Fruit fly (Drosophila melanogaster) whole organism, prepupa: Measurements from ENCODE around the gene disco-r.

Source experiments
- CG11902 ChIP-seq: fragments of 200-800 bp; sonication (Bioruptor generic); optimal IDR thresholded peaks from 3 replicates; lab custom pipeline; 2016; ENCODE audit warnings: missing biosample characterization, missing genetic modification characterization
- Hr38 ChIP-seq: sonication (Bioruptor generic); optimal IDR thresholded peaks from 2 replicates; lab custom pipeline; 2016; ENCODE audit warnings: missing biosample characterization, missing genetic modification characterization
- Hr39 ChIP-seq: fragments of 200-800 bp; sonication (Bioruptor generic); optimal IDR thresholded peaks from 2 replicates; lab custom pipeline; 2016; ENCODE audit warnings: missing biosample characterization, missing genetic modification characterization
- OdsH ChIP-seq: fragments of 200-800 bp; sonication (Bioruptor generic); optimal IDR thresholded peaks from 3 replicates; lab custom pipeline; 2016; ENCODE audit warnings: missing biosample characterization, missing genetic modification characterization
- acj6 ChIP-seq: fragments of 200-800 bp; sonication (Bioruptor generic); optimal IDR thresholded peaks from 3 replicates; lab custom pipeline; 2016; ENCODE audit warnings: missing biosample characterization, missing genetic modification characterization

- TF ChIP-seq Hr38 (GFP tag; lab: Kevin White, UChicago) (no peak), acj6 (GFP tag; lab: Kevin White, UChicago) (no peak), CG11902 (GFP tag; lab: Kevin White, UChicago) (no peak), OdsH (GFP tag; lab: Kevin White, UChicago) (no peak), Hr39 (no peak)
Observed at dm6 chrX:16175079-16175478, 26.3 kb upstream of the disco-r start.
